Worm (Caenorhabditis elegans) whole organism, early embryonic: ENCODE results near the gene F14H3.5.

Experiments
- B0310.2 ChIP-seq: sonication (generic microtip); optimal IDR thresholded peaks from 2 replicates; lab custom pipeline; 2016; ENCODE audit warnings: mild to moderate bottlenecking, missing genetic modification characterization, missing compliant biosample characterization
- F13C5.2 ChIP-seq: sonication (generic microtip); optimal IDR thresholded peaks from 2 replicates; lab custom pipeline; 2017; ENCODE audit warnings: mild to moderate bottlenecking, missing genetic modification characterization, inconsistent platforms, missing compliant biosample characterization
- ama-1 ChIP-seq: fragments of 150-350 bp; optimal IDR thresholded peaks from 2 replicates; lab custom pipeline; 2014
- ceh-13 ChIP-seq: fragments of 200-800 bp; sonication (Bioruptor generic); optimal IDR thresholded peaks from 2 replicates; lab custom pipeline; 2018; ENCODE audit warnings: mild to moderate bottlenecking, missing genetic modification characterization, missing compliant biosample characterization
- ceh-36 ChIP-seq: sonication (generic microtip); optimal IDR thresholded peaks from 2 replicates; lab custom pipeline; 2016; ENCODE audit warnings: missing genetic modification characterization, inconsistent platforms, missing compliant biosample characterization
- ets-7 ChIP-seq: sonication (generic microtip); optimal IDR thresholded peaks from 2 replicates; lab custom pipeline; 2016; ENCODE audit warnings: missing genotype, missing genetic modification characterization, missing compliant biosample characterization
- flt-1 ChIP-seq: fragments of 200-800 bp; sonication (Bioruptor generic); IDR thresholded peaks from 2 replicates; pipeline ENCODE4 v1.3.6; 2022; ENCODE audit warnings: missing genetic modification characterization, missing compliant biosample characterization
- hmbx-1 ChIP-seq: sonication (generic microtip); optimal IDR thresholded peaks from 2 replicates; lab custom pipeline; 2016; ENCODE audit warnings: mild to moderate bottlenecking, missing genetic modification characterization, missing compliant biosample characterization
- hnd-1 ChIP-seq: sonication (generic microtip); optimal IDR thresholded peaks from 2 replicates; lab custom pipeline; 2016; ENCODE audit warnings: missing genetic modification characterization, missing compliant biosample characterization
- scrt-1 ChIP-seq: fragments of 200-800 bp; sonication (Bioruptor generic); IDR thresholded peaks from 2 replicates; pipeline ENCODE4 v1.3.6; 2022; ENCODE audit warnings: missing genetic modification characterization, missing compliant biosample characterization
- sea-1 ChIP-seq: fragments of 200-800 bp; sonication (Bioruptor generic); conservative IDR thresholded peaks from 2 replicates; pipeline ENCODE4 v1.3.6; 2022; ENCODE audit warnings: missing genetic modification characterization, missing compliant biosample characterization
- tbx-11 ChIP-seq: fragments of 200-800 bp; sonication (Bioruptor generic); IDR thresholded peaks from 2 replicates; pipeline ENCODE4 v1.3.6; 2022; ENCODE audit warnings: missing genetic modification characterization, missing compliant biosample characterization
- tbx-37 ChIP-seq: fragments of 200-800 bp; sonication (Bioruptor generic); conservative IDR thresholded peaks from 2 replicates; pipeline ENCODE4 v1.3.6; 2022; ENCODE audit warnings: missing genetic modification reagents, missing genetic modification characterization, missing compliant biosample characterization

- TF ChIP-seq ama-1 (lab: Kevin White, UChicago) (no peak), ceh-36 (no peak), flt-1 (no peak), tbx-11 (no peak), F13C5.2 (tag; lab: Kevin White, UChicago) (no peak), scrt-1 (no peak), hmbx-1 (tag; lab: Kevin White, UChicago) (no peak), sea-1 (GFP tag; lab: Robert Waterston, UW) (no peak), tbx-37 (no peak), ceh-13 (no peak), hnd-1 (tag; lab: Kevin White, UChicago) (no peak), ets-7 (tag; lab: Kevin White, UChicago) (no peak), B0310.2 (tag; lab: Kevin White, UChicago) (no peak)
Measured at ce11 chrV:16049177-16049576, 7.7 kb downstream of the F14H3.5 start, which contains the start of gene best-12.
